Worm (Caenorhabditis elegans) whole organism, mixed stage, embryonic: ENCODE results near the gene best-24.

ENCODE experiments used
- bed-3 ChIP-seq: fragments of 200-800 bp; sonication (Bioruptor generic); optimal IDR thresholded peaks from 3 replicates; lab custom pipeline; 2018; ENCODE audit warnings: mild to moderate bottlenecking, missing genetic modification characterization, moderate library complexity, missing compliant biosample characterization
- blmp-1 ChIP-seq: fragments of 150-350 bp; optimal IDR thresholded peaks from 2 replicates; lab custom pipeline; 2014; ENCODE audit warnings: missing biosample characterization, missing genetic modification characterization
- ceh-39 ChIP-seq: fragments of 150-350 bp; optimal IDR thresholded peaks from 2 replicates; lab custom pipeline; 2014; ENCODE audit warnings: missing biosample characterization, missing genetic modification characterization
- ceh-43 ChIP-seq: fragments of 200-800 bp; sonication (Bioruptor generic); optimal IDR thresholded peaks from 2 replicates; lab custom pipeline; 2018; ENCODE audit warnings: mild to moderate bottlenecking, missing genetic modification characterization, moderate library complexity, missing compliant biosample characterization
- ceh-83 ChIP-seq: fragments of 200-800 bp; sonication (Bioruptor generic); optimal IDR thresholded peaks from 2 replicates; lab custom pipeline; 2018; ENCODE audit warnings: mild to moderate bottlenecking, missing genetic modification characterization, missing compliant biosample characterization
- ces-1 ChIP-seq: fragments of 150-350 bp; optimal IDR thresholded peaks from 2 replicates; lab custom pipeline; 2014; ENCODE audit warnings: missing biosample characterization, missing genetic modification reagents, missing genetic modification characterization
- cnd-1 ChIP-seq: fragments of 200-800 bp; sonication (Bioruptor generic); optimal IDR thresholded peaks from 2 replicates; lab custom pipeline; 2018; ENCODE audit warnings: mild to moderate bottlenecking, missing genetic modification characterization, missing compliant biosample characterization
- elt-1 ChIP-seq: sonication (generic microtip); optimal IDR thresholded peaks from 2 replicates; lab custom pipeline; 2017; ENCODE audit warnings: missing genetic modification characterization, mild to moderate bottlenecking, missing compliant biosample characterization, antibody characterized with exemption, moderate library complexity, borderline replicate concordance; ENCODE audit not compliant: insufficient read depth
- elt-3 ChIP-seq: fragments of 150-350 bp; optimal IDR thresholded peaks from 2 replicates; lab custom pipeline; 2014; ENCODE audit warnings: missing biosample characterization, missing genetic modification characterization
- flh-1 ChIP-seq: fragments of 200-800 bp; sonication (Bioruptor generic); optimal IDR thresholded peaks from 2 replicates; lab custom pipeline; 2018; ENCODE audit warnings: mild to moderate bottlenecking, missing genetic modification characterization, moderate library complexity, missing compliant biosample characterization
- ham-2 ChIP-seq: fragments of 200-800 bp; sonication (Bioruptor generic); optimal IDR thresholded peaks from 2 replicates; lab custom pipeline; 2018; ENCODE audit warnings: mild to moderate bottlenecking, missing genetic modification characterization, missing compliant biosample characterization
- hlh-1 ChIP-seq: fragments of 150-350 bp; optimal IDR thresholded peaks from 2 replicates; lab custom pipeline; 2014; ENCODE audit warnings: missing biosample characterization, missing genetic modification reagents, missing genetic modification characterization
- lin-13 ChIP-seq: fragments of 150-350 bp; optimal IDR thresholded peaks from 2 replicates; lab custom pipeline; 2014; ENCODE audit warnings: missing biosample characterization, missing genetic modification characterization
- lin-32 ChIP-seq: fragments of 200-800 bp; sonication (Bioruptor generic); optimal IDR thresholded peaks from 2 replicates; lab custom pipeline; 2018; ENCODE audit warnings: mild to moderate bottlenecking, missing genetic modification characterization, missing compliant biosample characterization
- lsy-2 ChIP-seq: fragments of 150-350 bp; optimal IDR thresholded peaks from 2 replicates; lab custom pipeline; 2014; ENCODE audit warnings: missing biosample characterization, missing genetic modification characterization
- mep-1 ChIP-seq: fragments of 150-350 bp; optimal IDR thresholded peaks from 2 replicates; lab custom pipeline; 2017; ENCODE audit warnings: missing biosample characterization, missing genetic modification reagents, missing genetic modification characterization, inconsistent platforms
- mls-2 ChIP-seq: sonication (generic microtip); optimal IDR thresholded peaks from 2 replicates; lab custom pipeline; 2016; ENCODE audit warnings: mild to moderate bottlenecking, missing genetic modification characterization, moderate library complexity, missing compliant biosample characterization
- nhr-12 ChIP-seq: fragments of 150-350 bp; optimal IDR thresholded peaks from 2 replicates; lab custom pipeline; 2014; ENCODE audit warnings: missing biosample characterization, missing genetic modification characterization
- nhr-2 ChIP-seq: fragments of 150-350 bp; optimal IDR thresholded peaks from 2 replicates; lab custom pipeline; 2014; ENCODE audit warnings: missing biosample characterization, missing genetic modification characterization
- nhr-237 ChIP-seq: fragments of 150-350 bp; optimal IDR thresholded peaks from 2 replicates; lab custom pipeline; 2014; ENCODE audit warnings: missing biosample characterization, missing genetic modification characterization
- nhr-76 ChIP-seq: sonication (generic microtip); optimal IDR thresholded peaks from 2 replicates; lab custom pipeline; 2017; ENCODE audit warnings: missing biosample characterization, missing genetic modification characterization
- pha-4 ChIP-seq: fragments of 150-350 bp; optimal IDR thresholded peaks from 2 replicates; lab custom pipeline; 2018; ENCODE audit warnings: missing biosample characterization, missing genetic modification reagents, missing genetic modification characterization
- sem-2 ChIP-seq: fragments of 200-800 bp; sonication (Bioruptor generic); optimal IDR thresholded peaks from 2 replicates; lab custom pipeline; 2018; ENCODE audit warnings: mild to moderate bottlenecking, missing genetic modification characterization, missing compliant biosample characterization
- snpc-4 ChIP-seq: fragments of 150-350 bp; optimal IDR thresholded peaks from 2 replicates; lab custom pipeline; 2014; ENCODE audit warnings: missing biosample characterization, missing genetic modification characterization
- sptf-1 ChIP-seq: sonication (generic microtip); optimal IDR thresholded peaks from 2 replicates; lab custom pipeline; 2017; ENCODE audit warnings: mild to moderate bottlenecking, missing genetic modification characterization, moderate library complexity, missing compliant biosample characterization
- unc-120 ChIP-seq: sonication (generic microtip); optimal IDR thresholded peaks from 2 replicates; lab custom pipeline; 2017; ENCODE audit warnings: missing genetic modification characterization, missing compliant biosample characterization; ENCODE audit not compliant: poor library complexity, severe bottlenecking
- unc-39 ChIP-seq: fragments of 150-350 bp; optimal IDR thresholded peaks from 2 replicates; lab custom pipeline; 2014; ENCODE audit warnings: missing biosample characterization, missing genetic modification characterization
- unc-62 ChIP-seq: fragments of 150-350 bp; optimal IDR thresholded peaks from 2 replicates; lab custom pipeline; 2014; ENCODE audit warnings: missing biosample characterization, missing genetic modification reagents, missing genetic modification characterization
- zip-8 ChIP-seq: fragments of 150-350 bp; optimal IDR thresholded peaks from 2 replicates; lab custom pipeline; 2014; ENCODE audit warnings: missing biosample characterization, missing genetic modification characterization
- ztf-11 ChIP-seq: fragments of 150-350 bp; optimal IDR thresholded peaks from 2 replicates; lab custom pipeline; 2014; ENCODE audit warnings: missing biosample characterization, missing genetic modification characterization

Gene best-24

ce11 chrIII:7940819-7941218 is 40.0 kb downstream of the best-24 start, which contains the start of gene C29E4.12:
Gene C29E4.12 (plus strand): TSS chrIII:7941151.
- peak; percentile 61 for TF ChIP-seq pha-4 (tag; lab: Kevin White, UChicago)
- TF ChIP-seq lin-32, result no peak
- TF ChIP-seq lin-13 (tag; lab: Kevin White, UChicago), result peak; percentile 16
- no peak for TF ChIP-seq elt-3 (tag; lab: Kevin White, UChicago)
- peak; percentile 81 for TF ChIP-seq lsy-2 (tag; lab: Kevin White, UChicago)
- TF ChIP-seq ceh-83 (GFP tag; lab: Kevin White, UChicago), result no peak
- TF ChIP-seq mls-2 (tag; lab: Kevin White, UChicago), result no peak
- TF ChIP-seq mep-1 (tag; lab: Kevin White, UChicago), result peak; percentile 76
- peak; percentile 28 for TF ChIP-seq hlh-1 (tag; lab: Kevin White, UChicago)
- peak; percentile 76 for TF ChIP-seq nhr-237 (tag; lab: Kevin White, UChicago)
- no peak for TF ChIP-seq unc-62 (GFP tag; lab: Kevin White, UChicago)
- no peak for TF ChIP-seq ceh-43 (GFP tag; lab: Kevin White, UChicago)
- TF ChIP-seq ceh-39 (tag; lab: Kevin White, UChicago), result peak; percentile 52
- no peak for TF ChIP-seq sem-2 (GFP tag; lab: Kevin White, UChicago)
- TF ChIP-seq elt-1, result no peak
- TF ChIP-seq ztf-11 (tag; lab: Kevin White, UChicago), result no peak
- TF ChIP-seq sptf-1, result no peak

- TF ChIP-seq ham-2 (GFP tag; lab: Kevin White, UChicago), result no peak
- no peak for TF ChIP-seq ceh-43 (GFP tag; lab: Kevin White, UChicago)
Measured at ce11 chrIII:7941417-7941816, 40.6 kb downstream of the best-24 start, which contains the start of gene kle-2. Gene kle-2 (plus strand): TSS chrIII:7941717.

ce11 chrIII:7946968-7947491 is 46.2 kb downstream of the best-24 start, which contains the start of gene gsto-1:
Gene gsto-1 (minus strand): TSS chrIII:7947018.
- TF ChIP-seq ces-1 (GFP tag; lab: Kevin White, UChicago) (no peak), cnd-1 (tag; lab: Kevin White, UChicago) (no peak), bed-3 (GFP tag; lab: Kevin White, UChicago) (no peak)

ce11 chrIII:7947677-7948076 is 46.8 kb downstream of the best-24 start:
- TF ChIP-seq blmp-1 (tag; lab: Kevin White, UChicago) (no peak), sptf-1 (no peak), elt-1 (no peak), hlh-1 (tag; lab: Kevin White, UChicago) (no peak), sem-2 (GFP tag; lab: Kevin White, UChicago) (no peak), mep-1 (tag; lab: Kevin White, UChicago) (no peak), lsy-2 (tag; lab: Kevin White, UChicago) (no peak), bed-3 (GFP tag; lab: Kevin White, UChicago) (no peak), flh-1 (no peak), mls-2 (tag; lab: Kevin White, UChicago) (no peak), ham-2 (GFP tag; lab: Kevin White, UChicago) (no peak), elt-3 (tag; lab: Kevin White, UChicago) (no peak), ces-1 (GFP tag; lab: Kevin White, UChicago) (no peak)

ce11 chrIII:7948802-7949201 is 48.0 kb downstream of the best-24 start, which contains the start of gene col-90:
Gene col-90 (plus strand): TSS chrIII:7948838.
- TF ChIP-seq snpc-4 (tag; lab: Kevin White, UChicago) (no peak), nhr-76 (no peak), bed-3 (GFP tag; lab: Kevin White, UChicago) (no peak), ztf-11 (tag; lab: Kevin White, UChicago) (no peak), nhr-237 (tag; lab: Kevin White, UChicago) (no peak), nhr-12 (tag; lab: Kevin White, UChicago) (no peak), ces-1 (GFP tag; lab: Kevin White, UChicago) (no peak), elt-1 (no peak), ceh-39 (tag; lab: Kevin White, UChicago) (no peak), flh-1 (no peak), unc-120 (no peak), sem-2 (GFP tag; lab: Kevin White, UChicago) (no peak), zip-8 (tag; lab: Kevin White, UChicago) (no peak), lin-32 (no peak)

ce11 chrIII:7950447-7950846 is 49.6 kb downstream of the best-24 start:
- TF ChIP-seq sem-2 (GFP tag; lab: Kevin White, UChicago), result no peak
- TF ChIP-seq pha-4 (tag; lab: Kevin White, UChicago), result no peak
- TF ChIP-seq bed-3 (GFP tag; lab: Kevin White, UChicago), result no peak
- no peak for TF ChIP-seq lin-13 (tag; lab: Kevin White, UChicago)
- TF ChIP-seq ceh-43 (GFP tag; lab: Kevin White, UChicago), result no peak
- TF ChIP-seq lin-32, result no peak
- TF ChIP-seq snpc-4 (tag; lab: Kevin White, UChicago), result no peak
- no peak for TF ChIP-seq flh-1
- no peak for TF ChIP-seq nhr-237 (tag; lab: Kevin White, UChicago)
- TF ChIP-seq nhr-12 (tag; lab: Kevin White, UChicago), result no peak
- TF ChIP-seq ceh-39 (tag; lab: Kevin White, UChicago), result no peak
- TF ChIP-seq ces-1 (GFP tag; lab: Kevin White, UChicago), result no peak
- no peak for TF ChIP-seq nhr-2 (tag; lab: Kevin White, UChicago)
- no peak for TF ChIP-seq unc-39 (tag; lab: Kevin White, UChicago)
